Fruit fly (Drosophila melanogaster): Measurements from ENCODE around the gene Art3.

The Art3 gene

dm6 chr3R:15229329-15229876, at the start of gene Art3, which contains the start of gene mRpS10:
Gene Art3, minus strand, starts transcription at chr3R:15229408.
Gene mRpS10, plus strand, starts transcription at chr3R:15229665.
- TF ChIP-seq psq (GFP tag; optimal IDR thresholded peaks at IDR 0.05) = peak; percentile 99
- TF ChIP-seq usp (GFP tag; optimal IDR thresholded peaks at IDR 0.05) = no peak
- TF ChIP-seq Abd-B (GFP tag; optimal IDR thresholded peaks at IDR 0.05) = no peak
- peak; percentile 99 for TF ChIP-seq sv (GFP tag; optimal IDR thresholded peaks at IDR 0.05)
- peak; percentile 100 for TF ChIP-seq h (GFP tag; optimal IDR thresholded peaks at IDR 0.05)
- TF ChIP-seq dl (GFP tag; optimal IDR thresholded peaks at IDR 0.05; ENCODE audit: insufficient read depth in 1 of 2, partially characterized antibody in 2 of 2) = no peak
- TF ChIP-seq Sp1 (GFP tag; optimal IDR thresholded peaks at IDR 0.05) = peak; percentile 100
- TF ChIP-seq Mio (GFP tag; optimal IDR thresholded peaks at IDR 0.05) = peak; percentile 96
- TF ChIP-seq Rel (GFP tag; optimal IDR thresholded peaks at IDR 0.05) = peak; percentile 91
- peak; percentile 99 for TF ChIP-seq Rel (tag; optimal IDR thresholded peaks at IDR 0.05)
- peak; percentile 99 for TF ChIP-seq CG32264 (GFP tag; optimal IDR thresholded peaks at IDR 0.05)
- TF ChIP-seq rgr (GFP tag; optimal IDR thresholded peaks at IDR 0.05) = peak; percentile 100
- TF ChIP-seq Hr78 (GFP tag; optimal IDR thresholded peaks at IDR 0.05) = no peak
- TF ChIP-seq lola (GFP tag; optimal IDR thresholded peaks at IDR 0.05) = no peak
- peak; percentile 48 for TF ChIP-seq Myc (optimal IDR thresholded peaks at IDR 0.05)
- peak; percentile 100 for TF ChIP-seq OdsH (GFP tag; optimal IDR thresholded peaks at IDR 0.05)
- TF ChIP-seq Vsx2 (GFP tag; optimal IDR thresholded peaks at IDR 0.05; ENCODE audit: partially characterized antibody) = no peak
- TF ChIP-seq fru (GFP tag; optimal IDR thresholded peaks at IDR 0.05) = peak; percentile 100
- TF ChIP-seq Hr83 (GFP tag; optimal IDR thresholded peaks at IDR 0.05; ENCODE audit: poor library complexity, severe bottlenecking) = peak; percentile 99
- TF ChIP-seq ey (GFP tag; optimal IDR thresholded peaks at IDR 0.05) = peak; percentile 99
- peak; percentile 99 for TF ChIP-seq GATAd (GFP tag; optimal IDR thresholded peaks at IDR 0.05)
- TF ChIP-seq foxo (GFP tag; optimal IDR thresholded peaks at IDR 0.05) = peak; percentile 97 to 100
- TF ChIP-seq CG9705 (GFP tag; optimal IDR thresholded peaks at IDR 0.05) = peak; percentile 100
- TF ChIP-seq br (GFP tag; optimal IDR thresholded peaks at IDR 0.05) = peak; percentile 99
- peak; percentile 91 for TF ChIP-seq pan (optimal IDR thresholded peaks at IDR 0.05)
- peak; percentile 99 for TF ChIP-seq sage (GFP tag; optimal IDR thresholded peaks at IDR 0.05)
- no peak for TF ChIP-seq CrebA (GFP tag; optimal IDR thresholded peaks at IDR 0.05; ENCODE audit: borderline replicate concordance)
- TF ChIP-seq woc (GFP tag; optimal IDR thresholded peaks at IDR 0.05) = peak; percentile 99
- TF ChIP-seq Dfd (GFP tag; optimal IDR thresholded peaks at IDR 0.05) = peak; percentile 99
- TF ChIP-seq Dif (GFP tag; optimal IDR thresholded peaks at IDR 0.05; ENCODE audit: partially characterized antibody) = no peak
- peak; percentile 89 for TF ChIP-seq jim (GFP tag; optimal IDR thresholded peaks at IDR 0.05)
- TF ChIP-seq dsf (GFP tag; optimal IDR thresholded peaks at IDR 0.05; ENCODE audit: borderline replicate concordance) = peak; percentile 98
- no peak for TF ChIP-seq tai (GFP tag; optimal IDR thresholded peaks at IDR 0.05)
- peak; percentile 100 for TF ChIP-seq Hnf4 (GFP tag; optimal IDR thresholded peaks at IDR 0.05)
- no peak for TF ChIP-seq brk (GFP tag; optimal IDR thresholded peaks at IDR 0.05)
- TF ChIP-seq dmrt93B (GFP tag; optimal IDR thresholded peaks at IDR 0.05) = peak; percentile 100
- peak; percentile 99 for TF ChIP-seq Jra (GFP tag; optimal IDR thresholded peaks at IDR 0.05)
- TF ChIP-seq N (GFP tag; optimal IDR thresholded peaks at IDR 0.05) = no peak
- TF ChIP-seq HLH106 (tag; optimal IDR thresholded peaks at IDR 0.05) = peak; percentile 100

- TF ChIP-seq Hr78 (GFP tag; optimal IDR thresholded peaks at IDR 0.05) (no peak), CG32264 (GFP tag; optimal IDR thresholded peaks at IDR 0.05) (no peak), rgr (GFP tag; optimal IDR thresholded peaks at IDR 0.05) (peak; percentile 60), CG9705 (GFP tag; optimal IDR thresholded peaks at IDR 0.05) (no peak), Dif (GFP tag; optimal IDR thresholded peaks at IDR 0.05; ENCODE audit: partially characterized antibody) (no peak), N (GFP tag; optimal IDR thresholded peaks at IDR 0.05) (no peak), lola (GFP tag; optimal IDR thresholded peaks at IDR 0.05) (no peak), sv (GFP tag; optimal IDR thresholded peaks at IDR 0.05) (no peak), jim (GFP tag; optimal IDR thresholded peaks at IDR 0.05) (no peak), Hnf4 (GFP tag; optimal IDR thresholded peaks at IDR 0.05) (peak; percentile 5), GATAd (GFP tag; optimal IDR thresholded peaks at IDR 0.05) (no peak), foxo (GFP tag; optimal IDR thresholded peaks at IDR 0.05) (no peak), Rel (GFP tag; optimal IDR thresholded peaks at IDR 0.05) (no peak), Rel (tag; optimal IDR thresholded peaks at IDR 0.05) (peak; percentile 1), Dfd (GFP tag; optimal IDR thresholded peaks at IDR 0.05) (no peak)
Observed at dm6 chr3R:15277926-15278869, 49.0 kb upstream of the Art3 start, which contains the start of the genes MRG15 and Tm1. Gene MRG15, minus strand, starts transcription at chr3R:15278109. Gene Tm1, plus strand, starts transcription at chr3R:15278220.

Measured in whole organism, wandering third instar larva.